Worm (Caenorhabditis elegans): ENCODE data around the gene clc-3.

clc-3 gene

DNA sequence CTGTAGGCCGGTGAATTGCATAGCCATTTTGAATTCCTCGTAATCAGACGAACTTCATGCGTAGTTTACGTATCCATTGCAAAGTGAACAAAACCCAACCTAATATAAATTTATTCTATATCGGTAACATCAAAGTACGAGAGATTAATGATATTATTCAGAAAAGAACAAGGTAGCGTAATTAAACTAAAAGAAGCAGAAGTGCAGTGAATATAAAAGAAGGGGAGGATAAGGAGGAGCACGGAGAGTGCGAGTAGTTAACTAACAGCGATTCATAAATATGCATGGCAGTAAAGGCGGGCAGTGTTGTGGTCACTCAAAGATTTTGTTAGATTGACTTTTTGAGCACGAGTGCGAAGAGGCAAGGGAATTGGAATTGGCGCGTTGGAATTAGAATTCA is at the start of gene clc-3:
TSS of gene clc-3 (minus strand) at position 101 of the 400 bp plus-strand sequence.
- TF ChIP-seq B0310.2 (tag; optimal IDR thresholded peaks at IDR 0.05) (no peak), ama-1 (optimal IDR thresholded peaks at IDR 0.05) (no peak)

DNA sequence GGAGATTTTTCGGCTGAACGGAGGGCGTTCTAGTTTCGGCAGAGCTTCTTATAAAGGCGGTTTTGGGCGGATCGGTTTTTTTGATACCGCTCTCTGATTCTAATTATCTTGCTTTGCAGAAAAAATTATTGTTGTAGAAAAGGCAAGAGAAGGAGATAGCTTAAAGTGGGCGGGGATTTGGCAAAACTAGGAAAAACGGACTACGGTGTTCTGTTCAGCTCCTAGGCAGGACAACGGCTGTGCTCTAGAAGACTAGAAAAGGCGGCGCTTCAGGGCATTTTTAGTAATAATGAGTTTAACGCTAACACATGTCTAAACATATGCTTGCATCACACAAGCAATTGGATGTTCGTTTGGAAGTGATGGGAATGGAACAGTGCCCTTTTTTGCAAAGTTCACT is 44.5 kb upstream of the clc-3 start, which contains the start of gene C04F6.7:
TSS of gene C04F6.7 (minus strand) at position 101 of the 400 bp plus-strand sequence.
- TF ChIP-seq aly-1 (tag; optimal IDR thresholded peaks at IDR 0.05) (no peak), hnd-1 (tag; optimal IDR thresholded peaks at IDR 0.05) (no peak), tbx-11 (GFP tag; IDR thresholded peaks at IDR 0.05) (no peak), ets-7 (tag; optimal IDR thresholded peaks at IDR 0.05) (no peak), F13C5.2 (tag; optimal IDR thresholded peaks at IDR 0.05) (no peak), tbx-37 (GFP tag; conservative IDR thresholded peaks at IDR 0.05) (no peak), hmbx-1 (tag; optimal IDR thresholded peaks at IDR 0.05) (no peak), ceh-13 (GFP tag; optimal IDR thresholded peaks at IDR 0.05) (no peak), scrt-1 (GFP tag; IDR thresholded peaks at IDR 0.05) (no peak)

DNA sequence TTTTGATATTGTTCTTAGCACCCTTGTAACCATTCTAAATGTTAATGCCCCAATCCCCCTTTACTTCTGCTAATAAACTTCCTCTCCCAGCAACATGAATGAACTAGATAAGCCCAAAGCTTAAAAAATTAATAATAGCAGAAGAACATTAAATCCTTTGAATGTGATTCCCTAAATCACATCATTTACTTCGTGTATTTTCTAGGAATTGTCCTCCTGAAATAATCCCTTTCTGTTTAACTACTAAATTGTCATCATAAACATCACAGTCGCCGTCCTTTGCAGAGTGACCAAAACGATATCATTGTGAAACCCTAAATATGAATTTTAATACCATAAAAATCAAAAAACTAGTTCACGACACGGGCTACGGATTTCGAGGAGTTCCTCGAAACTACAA is 41.5 kb upstream of the clc-3 start:
- no peak for TF ChIP-seq aly-1 (tag; optimal IDR thresholded peaks at IDR 0.05)
- TF ChIP-seq hnd-1 (tag; optimal IDR thresholded peaks at IDR 0.05) = no peak
- no peak for TF ChIP-seq ets-7 (tag; optimal IDR thresholded peaks at IDR 0.05)

DNA sequence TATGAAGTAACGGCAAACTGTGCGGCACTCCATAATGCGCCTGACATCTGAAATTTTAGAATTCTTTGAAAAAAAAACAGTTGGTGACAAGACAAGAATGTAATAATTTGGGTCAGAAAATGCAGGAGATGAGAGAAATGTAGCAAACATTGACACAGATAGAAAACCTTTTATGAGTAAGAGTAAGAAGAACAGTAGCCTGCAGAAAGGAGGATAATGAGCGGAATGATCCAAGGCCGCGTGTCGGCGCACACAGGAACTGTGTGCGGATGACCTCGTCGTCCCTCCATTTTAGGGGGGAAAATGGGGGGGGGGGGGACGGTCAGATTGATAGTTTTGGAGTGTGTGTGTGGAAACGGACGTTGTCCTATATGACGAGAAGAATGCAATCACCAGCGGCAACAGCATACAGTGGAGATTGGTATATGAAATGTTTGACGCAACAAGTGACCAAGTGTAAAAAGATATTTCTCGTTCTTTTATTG is 40.2 kb upstream of the clc-3 start, which contains the start of gene dhs-27:
TSS of gene dhs-27 (minus strand) at position 51 of the 485 bp plus-strand sequence.
- TF ChIP-seq hmg-4 (GFP tag; optimal IDR thresholded peaks at IDR 0.05) (peak; percentile 1), F13C5.2 (tag; optimal IDR thresholded peaks at IDR 0.05) (no peak), pes-1 (GFP tag; IDR thresholded peaks at IDR 0.05) (no peak)

DNA sequence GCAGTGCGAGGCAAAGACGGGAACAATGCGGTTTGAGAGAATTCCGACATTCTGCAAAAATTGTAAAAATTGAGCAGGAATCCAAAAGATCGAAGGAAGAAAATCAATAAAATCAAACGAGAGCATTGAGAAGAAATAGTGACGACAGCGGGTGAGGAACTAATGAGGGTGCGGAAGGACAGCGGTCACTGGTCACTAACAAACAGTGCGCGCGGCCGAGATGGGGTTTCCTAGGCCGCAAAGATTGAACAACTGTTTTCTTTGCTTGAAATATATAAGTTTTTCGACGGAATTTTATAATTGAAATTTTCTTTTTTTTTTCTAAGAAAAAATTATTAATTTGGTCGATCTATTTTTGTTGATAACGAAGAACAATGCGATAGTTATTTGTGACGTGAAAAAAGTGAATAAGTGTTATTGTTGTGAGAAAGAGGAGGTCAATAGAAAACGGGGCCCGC is 37.1 kb upstream of the clc-3 start, which contains the start of gene unc-78:
TSS of gene unc-78 (minus strand) at position 51 of the 458 bp plus-strand sequence.
- no peak for TF ChIP-seq flt-1 (GFP tag; IDR thresholded peaks at IDR 0.05)
- TF ChIP-seq tbx-37 (GFP tag; conservative IDR thresholded peaks at IDR 0.05) = no peak
- peak; percentile 3 for TF ChIP-seq aly-1 (tag; optimal IDR thresholded peaks at IDR 0.05)

DNA sequence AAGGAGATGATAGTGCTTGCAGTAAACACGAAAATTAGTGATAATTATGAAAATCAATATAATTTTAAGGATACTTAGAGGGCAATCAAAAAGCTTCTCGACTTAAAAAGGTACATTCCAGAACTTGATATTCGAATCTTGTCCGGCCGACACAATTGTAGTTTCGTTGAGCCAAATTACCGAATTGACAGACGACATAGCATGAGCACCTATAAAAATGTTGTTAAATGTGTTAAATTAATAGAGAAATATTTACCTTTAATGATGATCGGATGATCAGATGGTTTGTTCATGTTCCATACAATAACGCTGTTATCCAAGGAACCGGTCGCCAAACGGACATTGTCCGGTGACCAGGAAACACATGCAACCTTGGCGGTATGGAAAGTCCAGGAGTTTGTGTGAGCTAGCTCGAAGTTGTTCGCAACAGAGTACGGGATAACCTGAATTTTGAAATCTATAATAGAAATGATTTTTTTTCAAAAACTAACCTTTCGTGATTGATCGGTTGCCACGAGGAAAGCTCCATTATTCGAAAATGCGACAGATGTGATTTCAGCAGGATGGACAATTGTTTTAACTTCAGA is 34.3 kb upstream of the clc-3 start:
- TF ChIP-seq tbx-11 (GFP tag; IDR thresholded peaks at IDR 0.05) (no peak), ets-7 (tag; optimal IDR thresholded peaks at IDR 0.05) (no peak), scrt-1 (GFP tag; IDR thresholded peaks at IDR 0.05) (no peak), F13C5.2 (tag; optimal IDR thresholded peaks at IDR 0.05) (no peak), hmg-4 (GFP tag; optimal IDR thresholded peaks at IDR 0.05) (no peak), flt-1 (GFP tag; IDR thresholded peaks at IDR 0.05) (no peak), ama-1 (optimal IDR thresholded peaks at IDR 0.05) (no peak), aly-1 (tag; optimal IDR thresholded peaks at IDR 0.05) (no peak), sea-1 (GFP tag; conservative IDR thresholded peaks at IDR 0.05) (no peak), hnd-1 (tag; optimal IDR thresholded peaks at IDR 0.05) (no peak), hmbx-1 (tag; optimal IDR thresholded peaks at IDR 0.05) (no peak), tbx-37 (GFP tag; conservative IDR thresholded peaks at IDR 0.05) (no peak), B0310.2 (tag; optimal IDR thresholded peaks at IDR 0.05) (no peak), tra-4 (tag; optimal IDR thresholded peaks at IDR 0.05) (no peak), pes-1 (GFP tag; IDR thresholded peaks at IDR 0.05) (no peak), ceh-36 (tag; optimal IDR thresholded peaks at IDR 0.05) (no peak), ceh-13 (GFP tag; optimal IDR thresholded peaks at IDR 0.05) (no peak)

DNA sequence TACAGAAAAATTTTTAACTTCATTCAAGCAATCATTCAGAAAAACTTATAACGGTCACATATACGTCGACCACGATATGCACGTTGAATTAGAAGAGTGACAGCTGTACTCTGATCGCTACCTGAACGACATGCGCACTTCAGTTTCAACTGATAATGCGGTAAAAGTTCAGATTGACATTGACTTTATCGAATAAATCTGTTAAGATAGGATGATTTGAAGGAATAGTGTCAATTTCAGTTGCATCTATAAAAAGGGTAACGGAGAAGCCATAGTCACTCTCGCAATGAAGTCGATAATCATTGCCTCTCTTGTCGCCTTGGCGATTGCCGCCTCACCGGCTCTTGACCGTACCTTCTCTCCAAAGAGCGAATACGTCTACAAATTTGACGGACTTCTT is 28.7 kb upstream of the clc-3 start, which contains the start of gene vit-5:
TSS of gene vit-5 (plus strand) at position 277 of the 400 bp plus-strand sequence.
- TF ChIP-seq hmbx-1 (tag; optimal IDR thresholded peaks at IDR 0.05) = no peak
- TF ChIP-seq F13C5.2 (tag; optimal IDR thresholded peaks at IDR 0.05) = no peak
- TF ChIP-seq ceh-36 (tag; optimal IDR thresholded peaks at IDR 0.05) = no peak
- TF ChIP-seq aly-1 (tag; optimal IDR thresholded peaks at IDR 0.05) = no peak
- no peak for TF ChIP-seq tbx-37 (GFP tag; conservative IDR thresholded peaks at IDR 0.05)
- no peak for TF ChIP-seq scrt-1 (GFP tag; IDR thresholded peaks at IDR 0.05)
- TF ChIP-seq sea-1 (GFP tag; conservative IDR thresholded peaks at IDR 0.05) = no peak
- no peak for TF ChIP-seq pes-1 (GFP tag; IDR thresholded peaks at IDR 0.05)
- TF ChIP-seq hmg-4 (GFP tag; optimal IDR thresholded peaks at IDR 0.05) = no peak
- TF ChIP-seq flt-1 (GFP tag; IDR thresholded peaks at IDR 0.05) = no peak
- TF ChIP-seq hnd-1 (tag; optimal IDR thresholded peaks at IDR 0.05) = no peak

DNA sequence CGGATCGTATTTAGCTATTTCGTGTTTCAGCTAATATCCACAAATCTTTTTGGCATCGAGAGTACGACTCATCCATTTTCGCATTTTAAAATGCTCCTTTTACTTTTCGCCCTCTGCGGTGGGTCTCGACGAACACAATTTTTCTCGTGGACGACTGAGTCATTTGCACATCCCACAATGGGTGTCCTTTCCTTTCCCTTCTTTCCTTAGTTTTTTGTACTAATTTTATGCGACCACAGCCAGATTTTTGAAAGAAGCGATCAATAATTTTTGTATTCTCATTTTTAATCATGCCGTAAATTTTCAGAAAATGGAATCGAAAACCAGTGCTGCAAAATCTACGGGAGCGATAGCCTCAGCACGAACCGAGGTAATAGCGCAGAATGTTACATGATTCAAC is 27.2 kb upstream of the clc-3 start, which contains the start of gene C04F6.9:
TSS of gene C04F6.9 (plus strand) at position 301 of the 400 bp plus-strand sequence.
- no peak for TF ChIP-seq tbx-11 (GFP tag; IDR thresholded peaks at IDR 0.05)
- TF ChIP-seq ceh-13 (GFP tag; optimal IDR thresholded peaks at IDR 0.05) = no peak
- TF ChIP-seq F13C5.2 (tag; optimal IDR thresholded peaks at IDR 0.05) = no peak
- TF ChIP-seq sea-1 (GFP tag; conservative IDR thresholded peaks at IDR 0.05) = no peak
- no peak for TF ChIP-seq B0310.2 (tag; optimal IDR thresholded peaks at IDR 0.05)
- TF ChIP-seq hnd-1 (tag; optimal IDR thresholded peaks at IDR 0.05) = no peak
- no peak for TF ChIP-seq ceh-36 (tag; optimal IDR thresholded peaks at IDR 0.05)

DNA sequence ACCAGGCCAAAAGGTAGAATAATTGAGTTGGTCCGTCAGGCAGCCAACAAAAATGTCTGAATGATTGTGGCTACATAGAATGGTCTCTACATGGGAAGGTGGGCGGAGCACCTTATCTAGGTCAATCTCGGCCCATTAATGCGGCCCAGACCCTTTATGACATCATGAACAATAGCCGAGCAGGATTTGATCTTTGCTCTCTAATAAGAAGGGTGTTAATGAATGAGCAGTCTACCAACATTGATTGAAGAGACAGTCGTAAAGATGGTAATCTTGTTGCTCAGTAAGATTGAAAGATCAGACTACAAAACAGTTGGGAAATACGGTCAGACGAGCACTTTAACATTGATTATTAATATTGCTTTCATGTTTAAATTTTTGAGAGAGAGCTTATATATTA is 25.8 kb upstream of the clc-3 start:
- TF ChIP-seq flt-1 (GFP tag; IDR thresholded peaks at IDR 0.05) (no peak), F13C5.2 (tag; optimal IDR thresholded peaks at IDR 0.05) (no peak), ceh-36 (tag; optimal IDR thresholded peaks at IDR 0.05) (no peak), hmg-4 (GFP tag; optimal IDR thresholded peaks at IDR 0.05) (no peak), ets-7 (tag; optimal IDR thresholded peaks at IDR 0.05) (no peak), pes-1 (GFP tag; IDR thresholded peaks at IDR 0.05) (no peak)
